Fruit fly (Drosophila melanogaster): ENCODE measurements around the gene sls.

The sls gene

dm6 chr3L:2162019-2162418 is 46.6 kb upstream of the sls start (continued):
- peak; percentile 59 for TF ChIP-seq Gsc (GFP tag; IDR thresholded peaks at IDR 0.05)
- TF ChIP-seq CG17385 (GFP tag; optimal IDR thresholded peaks at IDR 0.05): peak; percentile 70
- TF ChIP-seq schlank (tag; optimal IDR thresholded peaks at IDR 0.05): no peak
- TF ChIP-seq Hey (tag; optimal IDR thresholded peaks at IDR 0.05): no peak
- peak; percentile 82 for TF ChIP-seq CG14014 (GFP tag; IDR thresholded peaks at IDR 0.05)
- peak; percentile 55 for TF ChIP-seq PHDP (tag; optimal IDR thresholded peaks at IDR 0.05)
- TF ChIP-seq CG2875 (GFP tag; optimal IDR thresholded peaks at IDR 0.05): peak; percentile 57
- TF ChIP-seq CG10462 (GFP tag; optimal IDR thresholded peaks at IDR 0.05): no peak
- TF ChIP-seq Tbp (GFP tag; optimal IDR thresholded peaks at IDR 0.05): no peak
- TF ChIP-seq HHEX (GFP tag; optimal IDR thresholded peaks at IDR 0.05): peak; percentile 66
- TF ChIP-seq dpn (GFP tag; optimal IDR thresholded peaks at IDR 0.05): peak; percentile 68 to 71
- TF ChIP-seq CG31441 (GFP tag; IDR thresholded peaks at IDR 0.05): peak; percentile 85
- TF ChIP-seq NK7.1 (GFP tag; optimal IDR thresholded peaks at IDR 0.05): peak; percentile 61
- TF ChIP-seq CG12155 (GFP tag; optimal IDR thresholded peaks at IDR 0.05): peak; percentile 26
- TF ChIP-seq Xbp1 (GFP tag; optimal IDR thresholded peaks at IDR 0.05): peak; percentile 70
- peak; percentile 53 for TF ChIP-seq CG16863 (GFP tag; optimal IDR thresholded peaks at IDR 0.05)
- peak; percentile 17 for TF ChIP-seq CG16815 (GFP tag; optimal IDR thresholded peaks at IDR 0.05)
- peak; percentile 90 for TF ChIP-seq CG5953 (GFP tag; IDR thresholded peaks at IDR 0.05)
- TF ChIP-seq NfI (GFP tag; optimal IDR thresholded peaks at IDR 0.05): peak; percentile 62
- peak; percentile 34 for TF ChIP-seq caup (GFP tag; optimal IDR thresholded peaks at IDR 0.05; ENCODE audit: severe bottlenecking)
- peak; percentile 53 for TF ChIP-seq chn (GFP tag; optimal IDR thresholded peaks at IDR 0.05)
- TF ChIP-seq Spps (tag; optimal IDR thresholded peaks at IDR 0.05): peak; percentile 69
- TF ChIP-seq bcd (GFP tag; optimal IDR thresholded peaks at IDR 0.05): peak; percentile 49
- peak; percentile 84 for TF ChIP-seq row (GFP tag; IDR thresholded peaks at IDR 0.05)
- TF ChIP-seq CG7928 (GFP tag; optimal IDR thresholded peaks at IDR 0.05): no peak
- peak; percentile 75; the same call in 1 of the 2 replicates for TF ChIP-seq CG32772 (GFP tag; IDR thresholded peaks at IDR 0.05)
- TF ChIP-seq fru (optimal IDR thresholded peaks at IDR 0.05): no peak
- peak; percentile 22; the same call in 1 of the 2 replicates for TF ChIP-seq CG16779 (GFP tag; IDR thresholded peaks at IDR 0.05)
- peak; percentile 79 for TF ChIP-seq wor (GFP tag; IDR thresholded peaks at IDR 0.05)
- peak; percentile 42 for TF ChIP-seq CG31365 (tag; optimal IDR thresholded peaks at IDR 0.05)
- peak; percentile 20 for TF ChIP-seq p53 (GFP tag; optimal IDR thresholded peaks at IDR 0.05)
- peak; percentile 55 for TF ChIP-seq CG7556 (GFP tag; optimal IDR thresholded peaks at IDR 0.05)
- TF ChIP-seq pan (optimal IDR thresholded peaks at IDR 0.05): no peak
- peak in 1 of 2 experiments; percentile 85 for TF ChIP-seq pan (GFP tag; optimal IDR thresholded peaks at IDR 0.05 in 1 of 2, IDR thresholded peaks at IDR 0.05 in 1 of 2)
- TF ChIP-seq pb (GFP tag; optimal IDR thresholded peaks at IDR 0.05): peak; percentile 63
- peak; percentile 66 for TF ChIP-seq CG6272 (GFP tag; IDR thresholded peaks at IDR 0.05)
- no peak for TF ChIP-seq inv (GFP tag; IDR thresholded peaks at IDR 0.05; ENCODE audit: partially characterized antibody)
- peak; percentile 15 for TF ChIP-seq CG2202 (tag; optimal IDR thresholded peaks at IDR 0.05)
- TF ChIP-seq zen (tag; optimal IDR thresholded peaks at IDR 0.05): peak; percentile 29
- peak; percentile 16 for TF ChIP-seq CG2120 (GFP tag; optimal IDR thresholded peaks at IDR 0.05)
- peak; percentile 80 for TF ChIP-seq onecut (GFP tag; IDR thresholded peaks at IDR 0.05)
- no peak for TF ChIP-seq br (optimal IDR thresholded peaks at IDR 0.05)
- TF ChIP-seq tin (GFP tag; optimal IDR thresholded peaks at IDR 0.05): peak; percentile 79
- TF ChIP-seq cad (GFP tag; optimal IDR thresholded peaks at IDR 0.05): no peak
- peak; percentile 83 for TF ChIP-seq CG13424 (tag; optimal IDR thresholded peaks at IDR 0.05)
- peak; percentile 70 for TF ChIP-seq pum (GFP tag; optimal IDR thresholded peaks at IDR 0.05)
- peak; percentile 47; the same call in 1 of the 2 replicates for TF ChIP-seq CG10321 (GFP tag; IDR thresholded peaks at IDR 0.05)
- peak; percentile 21 for TF ChIP-seq CG4328 (GFP tag; optimal IDR thresholded peaks at IDR 0.05)
- TF ChIP-seq CG6791 (GFP tag; IDR thresholded peaks at IDR 0.05; ENCODE audit: partially characterized antibody): no peak
- peak; percentile 45 for TF ChIP-seq tx (GFP tag; optimal IDR thresholded peaks at IDR 0.05)
- TF ChIP-seq so (GFP tag; IDR thresholded peaks at IDR 0.05): peak; percentile 75; the same call in 1 of the 3 replicates
- TF ChIP-seq Ptx1 (GFP tag; IDR thresholded peaks at IDR 0.05): peak; percentile 85
- peak; percentile 81 for TF ChIP-seq ara (GFP tag; IDR thresholded peaks at IDR 0.05)
